Fruit fly (Drosophila melanogaster) whole organism, prepupa: ENCODE data around the gene cact.

Experiments used
- Blimp-1 ChIP-seq: fragments of 200-800 bp; sonication (Bioruptor generic); optimal IDR thresholded peaks from 3 replicates; lab custom pipeline; 2017; ENCODE audit warnings: missing biosample characterization, missing genetic modification characterization, mild to moderate bottlenecking, moderate library complexity, missing genetic modification reagents
- CG10631 ChIP-seq: fragments of 200-800 bp; sonication (Bioruptor generic); optimal IDR thresholded peaks from 2 replicates; lab custom pipeline; 2016; ENCODE audit warnings: missing biosample characterization, missing genetic modification characterization
- CG10669 ChIP-seq: fragments of 200-800 bp; sonication (Bioruptor generic); optimal IDR thresholded peaks from 3 replicates; lab custom pipeline; 2018; ENCODE audit warnings: missing biosample characterization, mild to moderate bottlenecking, missing genetic modification characterization, moderate library complexity
- CG11294 ChIP-seq: fragments of 200-800 bp; sonication (Bioruptor generic); IDR thresholded peaks from 2 replicates; pipeline ENCODE4 v1.3.6; 2022; ENCODE audit warnings: missing biosample characterization, missing genetic modification characterization
- CG11762 ChIP-seq: fragments of 200-800 bp; sonication (Bioruptor generic); optimal IDR thresholded peaks from 3 replicates; lab custom pipeline; 2016; ENCODE audit warnings: missing biosample characterization, missing genetic modification characterization; ENCODE audit not compliant: insufficient read depth
- CG15336 ChIP-seq: fragments of 200-800 bp; sonication (Bioruptor generic); IDR thresholded peaks from 2 replicates; pipeline ENCODE4 v1.3.6; 2022; ENCODE audit warnings: missing biosample characterization, missing genetic modification characterization
- CG1621 ChIP-seq: fragments of 200-800 bp; sonication (Bioruptor generic); optimal IDR thresholded peaks from 3 replicates; lab custom pipeline; 2018; ENCODE audit warnings: missing biosample characterization, mild to moderate bottlenecking, missing genetic modification characterization
- CG3032 ChIP-seq: fragments of 200-800 bp; optimal IDR thresholded peaks from 2 replicates; lab custom pipeline; 2019; ENCODE audit warnings: missing biosample characterization, mild to moderate bottlenecking, missing genetic modification characterization, moderate library complexity
- CG34406 ChIP-seq: fragments of 200-800 bp; sonication (Bioruptor generic); optimal IDR thresholded peaks from 3 replicates; lab custom pipeline; 2016; ENCODE audit warnings: missing biosample characterization, missing genetic modification characterization
- CG3919 ChIP-seq: fragments of 200-800 bp; sonication (Bioruptor generic); optimal IDR thresholded peaks from 3 replicates; lab custom pipeline; 2016; ENCODE audit warnings: missing biosample characterization, missing genetic modification characterization
- CG6276 ChIP-seq: fragments of 200-800 bp; sonication (Bioruptor generic); optimal IDR thresholded peaks from 2 replicates; lab custom pipeline; 2017; ENCODE audit warnings: missing biosample characterization, mild to moderate bottlenecking, missing genetic modification characterization
- CG6792 ChIP-seq: fragments of 200-800 bp; sonication (Bioruptor generic); optimal IDR thresholded peaks from 3 replicates; lab custom pipeline; 2016; ENCODE audit warnings: missing biosample characterization, missing genetic modification characterization
- CG6808 ChIP-seq: fragments of 200-800 bp; sonication (Bioruptor generic); optimal IDR thresholded peaks from 3 replicates; lab custom pipeline; 2017; ENCODE audit warnings: missing biosample characterization, missing genetic modification characterization, mild to moderate bottlenecking, moderate library complexity, missing genetic modification reagents
- CG6854 ChIP-seq: fragments of 200-800 bp; sonication (Bioruptor generic); optimal IDR thresholded peaks from 2 replicates; lab custom pipeline; 2017; ENCODE audit warnings: missing biosample characterization, mild to moderate bottlenecking, missing genetic modification characterization
- CG7368 ChIP-seq: fragments of 200-800 bp; sonication (Bioruptor generic); optimal IDR thresholded peaks from 3 replicates; lab custom pipeline; 2016; ENCODE audit warnings: missing biosample characterization, missing genetic modification characterization
- CG8119 ChIP-seq: fragments of 200-800 bp; sonication (Bioruptor generic); IDR thresholded peaks from 3 replicates; pipeline ENCODE4 v1.3.6; 2022; ENCODE audit warnings: missing biosample characterization, missing genetic modification characterization
- CG8319 ChIP-seq: fragments of 200-800 bp; sonication (Bioruptor generic); optimal IDR thresholded peaks from 3 replicates; lab custom pipeline; 2016; ENCODE audit warnings: missing biosample characterization, missing genetic modification characterization
- Eip75B ChIP-seq: fragments of 200-800 bp; sonication (Bioruptor generic); optimal IDR thresholded peaks from 3 replicates; lab custom pipeline; 2016; ENCODE audit warnings: missing biosample characterization, missing genetic modification characterization
- Eip78C ChIP-seq: fragments of 200-800 bp; sonication (Bioruptor generic); peaks from one replicate; lab custom pipeline; 2016; ENCODE audit warnings: missing biosample characterization, missing genetic modification characterization
- Ets96B ChIP-seq: fragments of 200-800 bp; optimal IDR thresholded peaks from 2 replicates; lab custom pipeline; 2019; ENCODE audit warnings: missing biosample characterization, mild to moderate bottlenecking, missing genetic modification characterization, moderate library complexity
- Gug ChIP-seq: fragments of 200-800 bp; sonication (Bioruptor generic); IDR thresholded peaks from 2 replicates; pipeline ENCODE4 v1.3.6; 2022; ENCODE audit warnings: missing biosample characterization, missing genetic modification characterization
- Hr39 ChIP-seq: fragments of 200-800 bp; sonication (Bioruptor generic); optimal IDR thresholded peaks from 2 replicates; lab custom pipeline; 2016; ENCODE audit warnings: missing biosample characterization, missing genetic modification characterization
- Hr4 ChIP-seq: fragments of 200-800 bp; sonication (Bioruptor generic); optimal IDR thresholded peaks from 3 replicates; lab custom pipeline; 2016; ENCODE audit warnings: missing biosample characterization, missing genetic modification characterization
- Lpt ChIP-seq: fragments of 200-800 bp; sonication (Bioruptor generic); optimal IDR thresholded peaks from 3 replicates; lab custom pipeline; 2016; ENCODE audit warnings: missing biosample characterization, missing genetic modification characterization
- OdsH ChIP-seq: fragments of 200-800 bp; sonication (Bioruptor generic); optimal IDR thresholded peaks from 3 replicates; lab custom pipeline; 2016; ENCODE audit warnings: missing biosample characterization, missing genetic modification characterization
- Smox ChIP-seq: fragments of 200-800 bp; sonication (Bioruptor generic); optimal IDR thresholded peaks from 3 replicates; lab custom pipeline; 2016; ENCODE audit warnings: missing biosample characterization, missing genetic modification characterization
- Sox102F ChIP-seq: fragments of 200-800 bp; sonication (Bioruptor generic); optimal IDR thresholded peaks from 2 replicates; lab custom pipeline; 2016; ENCODE audit warnings: missing biosample characterization, mild to moderate bottlenecking, missing genetic modification characterization
- Sox14 ChIP-seq: fragments of 200-800 bp; sonication (Bioruptor generic); optimal IDR thresholded peaks from 3 replicates; lab custom pipeline; 2016; ENCODE audit warnings: missing biosample characterization, missing genetic modification characterization
- achi ChIP-seq: fragments of 200-800 bp; sonication (Bioruptor generic); optimal IDR thresholded peaks from 3 replicates; lab custom pipeline; 2016; ENCODE audit warnings: missing biosample characterization, missing genetic modification characterization
- acj6 ChIP-seq: fragments of 200-800 bp; sonication (Bioruptor generic); optimal IDR thresholded peaks from 3 replicates; lab custom pipeline; 2016; ENCODE audit warnings: missing biosample characterization, missing genetic modification characterization
- dac ChIP-seq: fragments of 200-800 bp; sonication (Bioruptor generic); optimal IDR thresholded peaks from 2 replicates; lab custom pipeline; 2017; ENCODE audit warnings: missing biosample characterization, mild to moderate bottlenecking, missing genetic modification characterization
- dsx ChIP-seq: fragments of 200-800 bp; optimal IDR thresholded peaks from 3 replicates; lab custom pipeline; 2019; ENCODE audit warnings: missing biosample characterization, mild to moderate bottlenecking, missing genetic modification characterization, moderate library complexity; ENCODE audit not compliant: poor library complexity, severe bottlenecking
- eg ChIP-seq: fragments of 200-800 bp; sonication (Bioruptor generic); IDR thresholded peaks from 3 replicates; pipeline ENCODE4 v1.3.6; 2022; ENCODE audit warnings: missing biosample characterization, missing genetic modification characterization
- fd59A ChIP-seq: fragments of 200-800 bp; sonication (Bioruptor generic); optimal IDR thresholded peaks from 2 replicates; lab custom pipeline; 2017; ENCODE audit warnings: missing biosample characterization, mild to moderate bottlenecking, missing genetic modification characterization, missing genetic modification reagents
- fkh ChIP-seq: fragments of 200-800 bp; sonication (Bioruptor generic); optimal IDR thresholded peaks from 3 replicates; lab custom pipeline; 2017; ENCODE audit warnings: missing biosample characterization, mild to moderate bottlenecking, missing genetic modification characterization, moderate library complexity
- net ChIP-seq: fragments of 200-800 bp; sonication (Bioruptor generic); optimal IDR thresholded peaks from 3 replicates; lab custom pipeline; 2016; ENCODE audit warnings: missing biosample characterization, missing genetic modification characterization
- salr ChIP-seq, 2 experiments: fragments of 200-800 bp; sonication (Bioruptor generic); optimal IDR thresholded peaks; 3 replicates each; lab custom pipeline; 2016 to 2018; ENCODE audit warnings: missing biosample characterization in 2 of 2, missing genetic modification characterization in 2 of 2, mild to moderate bottlenecking in 1 of 2
- spab ChIP-seq: fragments of 200-800 bp; sonication (Bioruptor generic); optimal IDR thresholded peaks from 2 replicates; lab custom pipeline; 2017; ENCODE audit warnings: missing biosample characterization, mild to moderate bottlenecking, missing genetic modification characterization, missing genetic modification reagents
- ss ChIP-seq, 2 experiments: fragments of 200-800 bp; sonication (Bioruptor generic); optimal IDR thresholded peaks; 2 replicates in 1 of 2; 3 replicates in 1 of 2; lab custom pipeline; 2017 to 2018; ENCODE audit warnings: mild to moderate bottlenecking in 2 of 2, missing biosample characterization in 2 of 2, missing genetic modification characterization in 2 of 2, moderate library complexity in 1 of 2
- vri ChIP-seq: fragments of 200-800 bp; sonication (Bioruptor generic); optimal IDR thresholded peaks from 3 replicates; lab custom pipeline; 2016; ENCODE audit warnings: missing biosample characterization, mild to moderate bottlenecking, missing genetic modification characterization

Gene cact

DNA sequence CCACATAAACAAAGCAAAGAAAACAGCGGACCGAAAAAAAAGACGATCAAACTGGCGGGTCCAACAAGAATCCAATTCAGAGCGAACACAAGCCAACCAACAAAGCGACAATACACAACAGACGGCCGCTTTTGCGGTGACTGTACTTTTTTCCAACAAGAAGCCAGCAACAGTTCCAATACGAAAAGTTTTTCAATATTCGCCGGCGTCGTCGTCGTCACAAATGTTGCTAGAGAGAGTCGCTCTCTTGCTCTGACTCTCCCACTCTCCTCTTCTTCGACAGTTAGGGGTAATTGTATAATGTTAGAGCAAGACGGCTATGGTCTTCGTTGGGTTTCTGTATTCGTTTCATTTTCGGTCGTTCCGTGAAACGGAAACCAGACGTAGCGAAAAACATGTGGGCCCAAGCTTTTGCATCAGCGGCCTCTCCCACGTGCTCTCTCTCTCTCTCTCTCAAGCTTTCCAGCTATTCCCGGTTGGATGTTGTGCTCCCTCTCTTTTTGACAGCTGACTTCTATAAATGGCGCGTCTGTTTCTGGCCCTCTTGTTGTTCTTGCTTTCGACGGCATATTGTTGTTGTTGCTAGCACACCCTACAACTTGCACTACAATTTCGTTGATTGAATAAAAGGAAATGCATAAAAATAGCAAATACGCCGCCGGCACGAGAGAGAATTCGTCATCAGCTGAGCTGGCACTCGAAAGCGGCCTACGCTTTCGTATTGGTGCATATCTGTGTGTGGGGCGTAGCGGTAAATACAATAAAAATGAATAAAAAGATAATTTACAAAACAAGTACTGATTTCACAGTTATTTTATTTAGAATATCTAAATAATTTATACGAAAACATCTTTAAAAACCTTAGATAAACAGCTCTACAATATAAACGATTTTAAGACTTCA, 56.5 kb downstream of the cact start (continued):
- TF ChIP-seq dac (GFP tag; lab: Kevin White, UChicago) (no peak), CG3032 (tag; lab: Kevin White, UChicago) (peak; percentile 32), CG8319 (GFP tag; lab: Kevin White, UChicago) (peak; percentile 64), Sox102F (GFP tag; lab: Kevin White, UChicago) (peak; percentile 78), CG7368 (GFP tag; lab: Kevin White, UChicago) (peak; percentile 84), Smox (GFP tag; lab: Kevin White, UChicago) (peak; percentile 57), achi (peak; percentile 65), CG8119 (GFP tag; lab: Robert Waterston, UW) (no peak), Eip78C (GFP tag; lab: Kevin White, UChicago) (peak; percentile 91), CG1621 (tag; lab: Kevin White, UChicago) (peak; percentile 70), Blimp-1 (GFP tag; lab: Kevin White, UChicago) (peak; percentile 67), Gug (no peak), CG11294 (no peak), fkh (GFP tag; lab: Kevin White, UChicago) (peak; percentile 91), Hr39 (GFP tag; lab: Kevin White, UChicago) (no peak), Hr4 (GFP tag; lab: Kevin White, UChicago) (peak; percentile 6), fd59A (GFP tag; lab: Kevin White, UChicago) (peak; percentile 6)

DNA sequence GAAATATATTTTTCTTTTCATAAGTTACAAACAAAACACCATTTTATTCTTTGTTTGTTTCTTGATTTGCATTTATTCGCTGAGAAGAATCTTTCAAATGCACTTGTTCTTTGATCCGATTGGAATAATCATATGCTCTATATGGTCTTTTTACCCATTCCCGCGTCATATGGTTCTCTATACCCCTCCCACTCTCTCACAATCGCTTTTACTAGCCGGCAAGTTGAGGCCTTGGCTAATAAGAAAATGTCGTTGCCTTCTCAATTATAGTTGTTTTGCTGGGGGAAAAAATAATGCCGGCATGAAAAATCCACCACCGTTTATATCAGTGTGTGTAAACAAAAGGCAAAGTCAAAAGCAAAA, 57.2 kb downstream of the cact start:
- TF ChIP-seq CG6854 (no peak), fd59A (GFP tag; lab: Kevin White, UChicago) (peak; percentile 1), CG10631 (GFP tag; lab: Kevin White, UChicago) (peak; percentile 10), Sox14 (GFP tag; lab: Kevin White, UChicago) (peak; percentile 23), Hr4 (GFP tag; lab: Kevin White, UChicago) (no peak)

DNA sequence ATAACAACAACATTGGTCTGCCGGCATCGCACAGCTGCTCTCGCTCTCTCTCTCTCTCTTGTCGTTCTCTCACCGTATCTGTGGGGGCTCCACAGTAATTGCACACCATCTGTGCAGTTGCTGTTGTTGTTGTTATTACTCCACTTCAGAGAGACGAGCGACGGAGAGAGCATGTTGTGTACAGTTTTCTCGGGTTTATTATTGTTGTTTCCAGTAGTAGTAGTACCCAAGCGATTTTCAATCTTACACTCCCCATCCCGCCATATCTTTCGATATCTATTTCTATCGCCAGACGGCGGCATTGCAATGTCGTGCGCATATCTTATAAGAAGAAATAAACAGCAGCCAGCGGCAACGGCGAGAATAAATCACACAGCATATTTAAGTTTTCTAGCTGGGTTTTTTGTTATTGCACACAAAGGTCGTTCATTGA, 57.9 kb downstream of the cact start:
- TF ChIP-seq eg (no peak), acj6 (GFP tag; lab: Kevin White, UChicago) (no peak), CG6854 (peak; percentile 58), Lpt (GFP tag; lab: Kevin White, UChicago) (peak; percentile 42), Eip75B (GFP tag; lab: Kevin White, UChicago) (no peak), CG6276 (GFP tag; lab: Kevin White, UChicago) (peak; percentile 32), salr (GFP tag; optimal IDR thresholded peaks at IDR 0.05; lab: Kevin White, UChicago) (no peak), net (GFP tag; lab: Kevin White, UChicago) (peak; percentile 40), dsx (GFP tag; lab: Kevin White, UChicago) (peak; percentile 56), vri (GFP tag; lab: Kevin White, UChicago) (peak; percentile 54), CG11294 (no peak), CG15336 (GFP tag; lab: Robert Waterston, UW) (no peak), CG6808 (GFP tag; lab: Kevin White, UChicago) (no peak)

DNA sequence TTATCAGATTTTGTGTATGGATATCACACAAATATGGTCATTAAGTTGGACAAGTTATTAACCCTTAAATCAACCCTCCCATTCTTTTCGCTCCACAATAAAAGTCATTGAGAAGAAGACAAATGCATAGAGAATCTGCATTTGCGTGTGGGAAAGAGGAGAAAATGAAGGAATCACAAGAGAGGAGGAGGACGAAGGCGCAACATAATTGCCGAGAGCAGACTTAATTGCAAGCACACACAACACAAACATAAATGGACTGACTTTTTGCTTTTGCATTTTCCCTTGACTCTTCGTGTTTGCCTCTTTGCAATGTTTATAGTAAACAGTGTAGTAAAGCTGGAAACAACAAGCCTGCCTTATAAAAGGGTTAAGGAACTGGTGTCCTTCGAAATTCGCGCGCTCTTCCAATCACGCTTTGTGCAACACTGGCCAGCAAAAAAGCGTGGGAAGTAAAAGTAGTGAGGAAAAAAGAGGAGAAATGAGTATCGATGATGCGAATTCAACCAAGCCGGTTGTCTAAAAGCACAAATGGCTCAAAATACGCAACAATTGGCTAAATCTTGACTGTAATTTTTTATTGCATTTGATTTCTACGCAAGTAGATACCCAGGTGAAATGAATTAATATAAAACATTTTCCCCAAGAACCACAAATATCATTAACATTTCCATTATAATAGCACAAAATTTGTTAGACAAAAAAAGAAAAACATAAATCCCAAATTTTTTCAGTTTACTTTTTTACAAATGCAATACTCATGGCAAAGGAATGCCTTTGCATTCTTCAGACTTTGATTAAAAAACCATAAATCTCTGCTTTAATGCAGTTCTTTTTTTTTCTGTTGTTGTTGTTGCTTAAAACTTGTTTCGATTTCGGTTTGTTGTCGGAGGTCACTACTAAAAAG, 58.6 kb downstream of the cact start:
- TF ChIP-seq CG11762 (GFP tag; lab: Kevin White, UChicago) (peak; percentile 22), spab (GFP tag; lab: Kevin White, UChicago) (peak; percentile 17), Eip75B (GFP tag; lab: Kevin White, UChicago) (peak; percentile 54), Hr4 (GFP tag; lab: Kevin White, UChicago) (peak; percentile 32), fd59A (GFP tag; lab: Kevin White, UChicago) (peak; percentile 42), Ets96B (tag; lab: Kevin White, UChicago) (peak; percentile 33), CG6792 (GFP tag; lab: Kevin White, UChicago) (peak; percentile 13), ss (GFP tag; optimal IDR thresholded peaks at IDR 0.05; lab: Kevin White, UChicago) (peak; percentile 28 to 77), acj6 (GFP tag; lab: Kevin White, UChicago) (peak; percentile 18), Sox14 (GFP tag; lab: Kevin White, UChicago) (peak; percentile 0), dac (GFP tag; lab: Kevin White, UChicago) (no peak), CG3919 (peak; percentile 5), achi (peak; percentile 31), CG10631 (GFP tag; lab: Kevin White, UChicago) (peak; percentile 52), CG10669 (GFP tag; lab: Kevin White, UChicago) (peak; percentile 41), dsx (GFP tag; lab: Kevin White, UChicago) (peak; percentile 98), OdsH (GFP tag; lab: Kevin White, UChicago) (peak; percentile 44), CG8119 (GFP tag; lab: Robert Waterston, UW) (no peak), CG34406 (GFP tag; lab: Kevin White, UChicago) (no peak)
